Worm (Caenorhabditis elegans) whole organism, L1 larva: ENCODE results near the gene R12H7.4.

Experiments used
- C04F5.9 ChIP-seq: sonication (generic microtip); optimal IDR thresholded peaks from 2 replicates; lab custom pipeline; 2016; ENCODE audit warnings: missing genetic modification characterization, missing compliant biosample characterization
- blmp-1 ChIP-seq: fragments of 150-350 bp; optimal IDR thresholded peaks from 2 replicates; lab custom pipeline; 2014; ENCODE audit warnings: missing biosample characterization, missing genetic modification characterization
- ceh-8 ChIP-seq: fragments of 200-800 bp; sonication (Bioruptor generic); optimal IDR thresholded peaks from 2 replicates; lab custom pipeline; 2018; ENCODE audit warnings: mild to moderate bottlenecking, missing genetic modification characterization, moderate library complexity, missing compliant biosample characterization
- ceh-82 ChIP-seq, 3 experiments: fragments of 150-350 bp in 1 of 3; sonication (generic microtip) in 2 of 3; optimal IDR thresholded peaks; 2 replicates each; lab custom pipeline; 2014 to 2017; ENCODE audit warnings: missing biosample characterization in 3 of 3, missing genetic modification characterization in 3 of 3
- ceh-88 ChIP-seq: fragments of 200-800 bp; sonication (Bioruptor generic); IDR thresholded peaks from 2 replicates; pipeline ENCODE4 v1.3.6; 2022; ENCODE audit warnings: missing genetic modification characterization, missing compliant biosample characterization
- efl-1 ChIP-seq, 4 experiments: fragments of 150-350 bp; optimal IDR thresholded peaks in 3 of 4; peaks in 1 of 4; 1 replicate in 1 of 4; 2 replicates in 3 of 4; lab custom pipeline; 2014; ENCODE audit warnings: missing biosample characterization in 2 of 4, missing genetic modification characterization in 2 of 4, missing genetic modification reagents in 2 of 4
- efl-3 ChIP-seq: fragments of 200-800 bp; sonication (Bioruptor generic); optimal IDR thresholded peaks from 2 replicates; lab custom pipeline; 2018; ENCODE audit warnings: mild to moderate bottlenecking, missing genetic modification characterization, missing compliant biosample characterization
- egl-27 ChIP-seq, 2 experiments: fragments of 150-350 bp in 1 of 2; sonication (generic microtip); optimal IDR thresholded peaks; 3 replicates each; lab custom pipeline; 2017 to 2018; ENCODE audit warnings: missing biosample characterization in 2 of 2, missing genetic modification characterization in 2 of 2, missing genetic modification reagents in 2 of 2
- elt-2 ChIP-seq: sonication (generic microtip); optimal IDR thresholded peaks from 2 replicates; lab custom pipeline; 2016; ENCODE audit warnings: missing genetic modification characterization, mild to moderate bottlenecking, inconsistent platforms, missing compliant biosample characterization, missing genetic modification reagents
- fkh-10 ChIP-seq: sonication (generic microtip); optimal IDR thresholded peaks from 2 replicates; lab custom pipeline; 2017; ENCODE audit warnings: missing biosample characterization, missing genetic modification reagents, missing genetic modification characterization
- fos-1 ChIP-seq: fragments of 150-350 bp; optimal IDR thresholded peaks from 2 replicates; lab custom pipeline; 2014; ENCODE audit warnings: missing biosample characterization, missing genetic modification characterization
- hlh-17 ChIP-seq: fragments of 200-800 bp; sonication (Bioruptor generic); optimal IDR thresholded peaks from 2 replicates; lab custom pipeline; 2018; ENCODE audit warnings: missing genetic modification characterization, mild to moderate bottlenecking, missing compliant biosample characterization, moderate library complexity, borderline replicate concordance
- hlh-4 ChIP-seq: sonication (generic microtip); optimal IDR thresholded peaks from 2 replicates; lab custom pipeline; 2016; ENCODE audit warnings: mild to moderate bottlenecking, missing genetic modification characterization, missing compliant biosample characterization
- lin-14 ChIP-seq: fragments of 200-800 bp; sonication (Bioruptor generic); optimal IDR thresholded peaks from 2 replicates; lab custom pipeline; 2018; ENCODE audit warnings: mild to moderate bottlenecking, missing genetic modification characterization, moderate library complexity, missing compliant biosample characterization
- lin-35 ChIP-seq, 2 experiments: fragments of 150-350 bp; optimal IDR thresholded peaks; 2 replicates each; lab custom pipeline; 2014; ENCODE audit warnings: missing biosample characterization in 2 of 2, missing genetic modification characterization in 2 of 2, missing genetic modification reagents in 2 of 2
- mdl-1 ChIP-seq, 2 experiments: fragments of 150-350 bp; optimal IDR thresholded peaks; 2 replicates each; lab custom pipeline; 2014 to 2017; ENCODE audit warnings: missing biosample characterization in 2 of 2, missing genetic modification characterization in 2 of 2, inconsistent platforms in 1 of 2
- nhr-11 ChIP-seq: fragments of 150-350 bp; optimal IDR thresholded peaks from 2 replicates; lab custom pipeline; 2014; ENCODE audit warnings: missing biosample characterization, missing genetic modification characterization
- nhr-12 ChIP-seq: sonication (generic microtip); optimal IDR thresholded peaks from 2 replicates; lab custom pipeline; 2017; ENCODE audit warnings: missing biosample characterization, missing genetic modification characterization
- nhr-19 ChIP-seq: fragments of 200-800 bp; sonication (Bioruptor generic); conservative IDR thresholded peaks from 2 replicates; pipeline ENCODE4 v1.3.6; 2022; ENCODE audit warnings: missing genetic modification characterization, missing compliant biosample characterization
- nhr-47 ChIP-seq: sonication (generic microtip); optimal IDR thresholded peaks from 2 replicates; lab custom pipeline; 2016; ENCODE audit warnings: mild to moderate bottlenecking, missing genetic modification characterization, moderate library complexity, missing compliant biosample characterization
- nhr-84 ChIP-seq: sonication (generic microtip); optimal IDR thresholded peaks from 2 replicates; lab custom pipeline; 2017; ENCODE audit warnings: missing biosample characterization, missing genetic modification characterization
- nhr-85 ChIP-seq: sonication (generic microtip); peaks from one replicate; lab custom pipeline; 2016; ENCODE audit warnings: missing genetic modification characterization, inconsistent platforms, missing compliant biosample characterization
- pax-3 ChIP-seq: fragments of 200-800 bp; sonication (Bioruptor generic); optimal IDR thresholded peaks from 2 replicates; lab custom pipeline; 2018; ENCODE audit warnings: mild to moderate bottlenecking, missing genetic modification characterization, moderate library complexity, missing compliant biosample characterization
- pqm-1 ChIP-seq: sonication (generic microtip); optimal IDR thresholded peaks from 3 replicates; lab custom pipeline; 2017; ENCODE audit warnings: missing biosample characterization, missing genetic modification characterization
- rnt-1 ChIP-seq: sonication (generic microtip); optimal IDR thresholded peaks from 2 replicates; lab custom pipeline; 2016; ENCODE audit warnings: mild to moderate bottlenecking, missing genetic modification characterization, moderate library complexity, missing compliant biosample characterization
- sox-4 ChIP-seq: sonication (generic microtip); optimal IDR thresholded peaks from 2 replicates; lab custom pipeline; 2016; ENCODE audit warnings: missing genetic modification characterization, missing compliant biosample characterization
- tlp-1 ChIP-seq: fragments of 150-350 bp; optimal IDR thresholded peaks from 2 replicates; lab custom pipeline; 2014; ENCODE audit warnings: missing biosample characterization, missing genetic modification characterization

R12H7.4 gene

DNA sequence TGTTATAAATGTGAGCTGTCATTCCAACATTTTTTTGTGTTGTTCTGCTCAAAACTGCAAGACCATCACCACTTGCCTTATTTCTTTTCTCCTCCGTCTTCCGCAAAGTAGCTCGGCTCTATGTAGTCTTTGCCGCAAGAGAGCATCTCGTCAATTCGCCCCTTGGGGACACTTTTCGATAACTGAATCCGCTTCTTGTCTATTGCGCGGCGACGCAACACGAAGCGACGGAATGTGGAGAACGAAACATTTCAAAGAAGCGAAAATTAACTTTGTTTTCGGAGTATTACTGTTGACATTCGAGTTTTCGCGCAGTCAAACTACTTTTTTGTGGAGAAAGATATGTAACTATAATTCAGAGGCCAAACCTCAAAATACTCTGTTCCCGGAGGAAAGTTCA, 18.8 kb upstream of the R12H7.4 start:
- TF ChIP-seq nhr-11 (tag; lab: Kevin White, UChicago) = no peak
- TF ChIP-seq pqm-1 (tag; lab: Kevin White, UChicago) = no peak
- TF ChIP-seq lin-14 (GFP tag; lab: Kevin White, UChicago) = peak; percentile 59
- no peak for TF ChIP-seq efl-1 (optimal IDR thresholded peaks at IDR 0.05; lab: Kevin White, UChicago)
- peak in 1 of 2 experiments; percentile 85 for TF ChIP-seq efl-1 (GFP tag; optimal IDR thresholded peaks at IDR 0.05 in 1 of 2; lab: Kevin White, UChicago)
- TF ChIP-seq blmp-1 (tag; lab: Kevin White, UChicago) = no peak
- TF ChIP-seq, all 84 proteins: peak for 2

DNA sequence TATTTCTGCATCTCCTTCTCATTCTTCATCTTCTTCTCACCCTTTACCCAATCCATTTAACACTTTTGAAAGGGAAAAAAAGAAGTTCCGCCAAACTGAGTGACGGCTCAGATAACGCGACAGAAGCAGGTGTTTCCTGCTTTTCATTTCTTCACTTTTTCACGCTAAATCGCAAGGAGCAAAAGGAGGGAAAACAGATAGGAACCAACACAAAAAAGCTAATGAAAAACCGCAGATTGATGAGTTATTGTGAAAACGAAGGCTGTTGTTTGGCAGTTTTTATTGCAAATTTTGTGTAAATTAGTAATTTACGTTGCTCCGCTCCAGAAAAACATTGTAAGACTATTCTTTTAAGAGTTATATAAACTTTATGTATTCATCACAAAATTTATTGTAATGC, 16.6 kb upstream of the R12H7.4 start:
- TF ChIP-seq ceh-88 (GFP tag; lab: Robert Waterston, UW) (no peak), nhr-47 (tag; lab: Kevin White, UChicago) (no peak), rnt-1 (tag; lab: Kevin White, UChicago) (peak; percentile 52), lin-14 (GFP tag; lab: Kevin White, UChicago) (peak; percentile 1), nhr-12 (tag; lab: Kevin White, UChicago) (no peak), pqm-1 (tag; lab: Kevin White, UChicago) (no peak)

DNA sequence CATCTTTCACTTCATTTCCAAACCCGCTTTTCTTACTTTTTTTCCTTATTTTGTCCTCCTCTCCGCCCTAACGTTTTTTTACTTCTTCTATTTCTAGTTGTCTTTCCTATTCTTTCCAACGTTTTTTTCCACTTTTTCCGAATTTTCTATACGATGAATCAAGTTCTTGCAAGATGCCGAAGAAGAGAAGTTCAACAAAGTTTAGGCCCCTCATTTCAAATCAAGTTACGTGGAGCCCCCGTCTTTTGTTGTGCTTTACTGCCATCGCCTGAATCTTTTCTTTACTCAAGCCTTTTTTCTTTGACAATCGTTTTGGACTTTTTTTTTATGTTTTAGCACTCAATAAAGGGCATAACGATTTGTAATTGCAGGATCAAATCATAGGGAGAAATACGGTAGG, 15.5 kb upstream of the R12H7.4 start, which contains the start of gene unc-9:
Gene unc-9 (plus strand): TSS at position 370 of the 400 bp plus-strand sequence.
- TF ChIP-seq ceh-8 (GFP tag; lab: Kevin White, UChicago) = no peak
- TF ChIP-seq tlp-1 (tag; lab: Kevin White, UChicago) = no peak
- TF ChIP-seq elt-2 (tag; lab: Kevin White, UChicago) = no peak
- TF ChIP-seq egl-27 (tag; optimal IDR thresholded peaks at IDR 0.05; lab: Kevin White, UChicago) = no peak
- TF ChIP-seq nhr-19 (GFP tag; lab: Robert Waterston, UW) = no peak
- no peak for TF ChIP-seq sox-4
- peak; percentile 54 for TF ChIP-seq lin-14 (GFP tag; lab: Kevin White, UChicago)
- no peak for TF ChIP-seq lin-35 (GFP tag; optimal IDR thresholded peaks at IDR 0.05; lab: Kevin White, UChicago)
- no peak for TF ChIP-seq efl-3
- TF ChIP-seq fkh-10 (GFP tag; lab: Kevin White, UChicago) = peak; percentile 70
- TF ChIP-seq hlh-4 = no peak

DNA sequence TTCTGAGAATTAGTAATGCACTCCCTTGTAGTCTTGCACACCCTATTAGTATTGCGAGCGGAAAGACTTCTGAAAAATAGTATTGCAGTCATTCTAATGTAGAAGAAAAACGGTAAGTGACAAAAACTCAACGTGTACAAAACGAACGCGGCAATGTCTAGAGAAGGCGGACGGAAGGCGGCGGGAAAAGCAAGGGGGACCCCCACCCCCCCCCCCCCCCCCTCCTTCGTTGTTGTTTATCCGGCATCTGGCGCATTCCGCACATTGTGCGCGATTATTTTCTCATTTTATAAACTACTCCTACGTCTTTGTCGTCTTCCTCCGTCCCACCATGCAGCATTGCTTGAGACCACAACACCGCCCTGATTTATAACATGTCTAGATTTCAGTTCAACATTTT, 14.6 kb upstream of the R12H7.4 start:
- TF ChIP-seq fkh-10 (GFP tag; lab: Kevin White, UChicago) (no peak), blmp-1 (tag; lab: Kevin White, UChicago) (no peak), nhr-11 (tag; lab: Kevin White, UChicago) (no peak), hlh-17 (GFP tag; lab: Kevin White, UChicago) (no peak), C04F5.9 (tag; lab: Kevin White, UChicago) (no peak), hlh-4 (no peak), mdl-1 (tag; optimal IDR thresholded peaks at IDR 0.05; lab: Kevin White, UChicago) (no peak)

DNA sequence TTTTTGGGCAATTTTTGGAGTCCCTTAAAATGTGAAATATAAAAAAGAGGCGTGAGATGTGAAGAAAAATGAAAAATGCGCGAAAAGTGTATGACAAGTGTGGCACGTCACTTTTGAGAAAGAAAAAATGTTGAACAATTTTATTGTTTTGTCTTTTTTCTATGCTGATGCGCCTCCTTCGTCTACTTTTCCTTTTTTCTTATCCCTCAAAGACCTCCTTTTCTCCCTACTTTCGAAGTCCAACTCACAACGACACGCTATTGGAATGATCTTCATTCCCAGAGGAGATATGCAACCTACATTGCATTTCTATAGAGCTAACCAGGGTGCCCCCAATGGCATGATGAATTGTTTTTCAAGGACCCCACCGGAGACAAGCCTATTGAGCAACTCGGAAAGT, 10.9 kb upstream of the R12H7.4 start:
- TF ChIP-seq lin-14 (GFP tag; lab: Kevin White, UChicago) (peak; percentile 58), blmp-1 (tag; lab: Kevin White, UChicago) (no peak), fkh-10 (GFP tag; lab: Kevin White, UChicago) (peak; percentile 72)

DNA sequence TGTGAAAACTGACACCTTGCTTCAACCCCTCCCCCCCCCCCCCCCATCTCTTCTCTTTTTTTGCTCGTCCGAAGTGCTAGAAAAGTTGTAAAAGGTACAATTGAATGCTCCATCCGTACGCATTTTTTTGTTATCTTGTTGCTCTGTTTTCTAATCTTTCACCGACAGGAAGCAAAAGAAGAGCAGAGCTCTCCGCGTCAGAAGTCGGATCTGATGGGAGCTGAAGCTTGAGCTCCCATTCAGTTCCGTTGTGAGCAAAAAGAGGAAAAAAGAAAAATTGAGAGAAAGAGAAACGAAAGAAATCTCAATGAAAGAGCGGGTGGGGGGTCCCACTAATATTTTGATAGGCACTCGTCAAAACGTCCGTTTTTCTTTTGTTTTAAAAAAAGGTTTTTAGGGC, 10.0 kb upstream of the R12H7.4 start:
- no peak for TF ChIP-seq fos-1 (tag; lab: Kevin White, UChicago)
- peak; percentile 74 for TF ChIP-seq lin-14 (GFP tag; lab: Kevin White, UChicago)
- TF ChIP-seq fkh-10 (GFP tag; lab: Kevin White, UChicago) = peak; percentile 84
- peak; percentile 22 for TF ChIP-seq rnt-1 (tag; lab: Kevin White, UChicago)
- no peak for TF ChIP-seq efl-1 (optimal IDR thresholded peaks at IDR 0.05; lab: Kevin White, UChicago)
- peak in 1 of 2 experiments; percentile 82 for TF ChIP-seq efl-1 (GFP tag; optimal IDR thresholded peaks at IDR 0.05 in 1 of 2; lab: Kevin White, UChicago)
- TF ChIP-seq ceh-82 (tag; optimal IDR thresholded peaks at IDR 0.05; lab: Kevin White, UChicago) = peak in 1 of 3 experiments; percentile 6
- TF ChIP-seq mdl-1 (tag; optimal IDR thresholded peaks at IDR 0.05; lab: Kevin White, UChicago) = no peak
- TF ChIP-seq, all 84 proteins: peak for 5

DNA sequence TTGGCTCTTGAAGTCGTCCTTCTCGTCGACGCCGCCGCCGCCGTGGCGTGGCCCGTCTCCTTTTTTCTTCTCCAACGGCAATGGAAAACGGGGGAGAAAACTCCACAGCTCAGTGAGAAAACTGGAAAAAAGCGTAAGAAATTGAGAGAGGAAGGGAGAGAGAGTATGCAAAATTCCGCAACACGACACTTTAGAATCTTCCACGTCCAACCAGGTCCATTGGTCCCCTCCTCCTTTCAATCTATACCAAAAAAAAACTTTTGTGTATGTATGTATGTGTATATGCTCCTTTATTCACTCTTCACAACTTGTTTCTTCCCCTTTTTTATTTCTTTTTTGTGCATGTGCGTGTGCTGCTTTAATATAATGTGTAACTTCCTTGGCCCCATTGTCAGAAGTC, 7.9 kb upstream of the R12H7.4 start:
- no peak for TF ChIP-seq nhr-85 (tag; lab: Kevin White, UChicago)
- no peak for TF ChIP-seq nhr-84
- TF ChIP-seq lin-14 (GFP tag; lab: Kevin White, UChicago) = peak; percentile 61
- peak; percentile 69 for TF ChIP-seq fkh-10 (GFP tag; lab: Kevin White, UChicago)
- TF ChIP-seq ceh-82 (tag; optimal IDR thresholded peaks at IDR 0.05; lab: Kevin White, UChicago) = peak in 1 of 3 experiments; percentile 0
- no peak for TF ChIP-seq sox-4
- no peak for TF ChIP-seq pax-3 (tag; lab: Kevin White, UChicago)
- TF ChIP-seq, all 84 proteins: peak for 3
